Fruit fly (Drosophila melanogaster) whole organism, embryonic: Measurements from ENCODE around the gene CG31213.
A peak's percentile ranks its signal among the peaks of the same experiment; 100 is the strongest.

Source experiments
- B-H1 ChIP-seq: fragments of 200-800 bp; sonication (Bioruptor generic); IDR thresholded peaks from 3 replicates; pipeline ENCODE4 v1.3.6; 2022; ENCODE audit warnings: missing biosample characterization, missing genetic modification characterization
- BEAF-32 ChIP-seq: fragments of 200-800 bp; sonication (Bioruptor generic); optimal IDR thresholded peaks from 3 replicates; lab custom pipeline; 2017; ENCODE audit warnings: missing biosample characterization, missing genetic modification characterization, mild to moderate bottlenecking, moderate library complexity, missing genetic modification reagents
- Bteb2 ChIP-seq: fragments of 200-800 bp; sonication (Bioruptor generic); optimal IDR thresholded peaks from 2 replicates; lab custom pipeline; 2016; ENCODE audit warnings: missing biosample characterization, missing genetic modification characterization
- CG10979 ChIP-seq: fragments of 200-800 bp; sonication (Bioruptor generic); optimal IDR thresholded peaks from 2 replicates; lab custom pipeline; 2018; ENCODE audit warnings: missing biosample characterization, mild to moderate bottlenecking, missing genetic modification characterization, moderate library complexity
- CG11504 ChIP-seq: fragments of 200-800 bp; sonication (Bioruptor generic); optimal IDR thresholded peaks from 3 replicates; lab custom pipeline; 2019; ENCODE audit warnings: missing biosample characterization, mild to moderate bottlenecking, missing genetic modification characterization, moderate library complexity
- CG13123 ChIP-seq: fragments of 200-800 bp; sonication (Bioruptor generic); optimal IDR thresholded peaks from 2 replicates; lab custom pipeline; 2016; ENCODE audit warnings: missing biosample characterization, missing genetic modification characterization
- CG15073 ChIP-seq: fragments of 200-800 bp; sonication (Bioruptor generic); optimal IDR thresholded peaks from 2 replicates; lab custom pipeline; 2016; ENCODE audit warnings: missing biosample characterization, missing genetic modification characterization
- CG15479 ChIP-seq: fragments of 200-800 bp; sonication (Bioruptor generic); optimal IDR thresholded peaks from 3 replicates; lab custom pipeline; 2019; ENCODE audit warnings: missing biosample characterization, mild to moderate bottlenecking, missing genetic modification characterization, moderate library complexity
- CG1647 ChIP-seq: fragments of 200-800 bp; sonication (Bioruptor generic); optimal IDR thresholded peaks from 3 replicates; lab custom pipeline; 2016; ENCODE audit warnings: missing biosample characterization, missing genetic modification characterization
- CG18619 ChIP-seq: fragments of 200-800 bp; sonication (Bioruptor generic); optimal IDR thresholded peaks from 3 replicates; lab custom pipeline; 2017; ENCODE audit warnings: missing biosample characterization, mild to moderate bottlenecking, missing genetic modification characterization
- CG2875 ChIP-seq: fragments of 200-800 bp; sonication (Bioruptor generic); optimal IDR thresholded peaks from 2 replicates; lab custom pipeline; 2017; ENCODE audit warnings: missing biosample characterization, mild to moderate bottlenecking, missing genetic modification characterization, missing genetic modification reagents
- CG2889 ChIP-seq: fragments of 200-800 bp; sonication (Bioruptor generic); IDR thresholded peaks from 3 replicates; pipeline ENCODE4 v1.3.6; 2022; ENCODE audit warnings: missing biosample characterization, missing genetic modification characterization
- CG3163 ChIP-seq: fragments of 200-800 bp; sonication (Bioruptor generic); optimal IDR thresholded peaks from 3 replicates; lab custom pipeline; 2016; ENCODE audit warnings: missing biosample characterization, missing genetic modification characterization
- CG3995 ChIP-seq: fragments of 200-800 bp; sonication (Bioruptor generic); optimal IDR thresholded peaks from 3 replicates; lab custom pipeline; 2016; ENCODE audit warnings: missing biosample characterization, missing genetic modification characterization
- CG7556 ChIP-seq: fragments of 200-800 bp; sonication (Bioruptor generic); optimal IDR thresholded peaks from 2 replicates; lab custom pipeline; 2017; ENCODE audit warnings: missing biosample characterization, mild to moderate bottlenecking, missing genetic modification characterization
- CG7786 ChIP-seq: fragments of 200-800 bp; sonication (Bioruptor generic); optimal IDR thresholded peaks from 2 replicates; lab custom pipeline; 2016; ENCODE audit warnings: missing biosample characterization, missing genetic modification characterization
- Dip2 ChIP-seq: fragments of 200-800 bp; sonication (Bioruptor generic); IDR thresholded peaks from 2 replicates; pipeline ENCODE4 v1.3.6; 2022; ENCODE audit warnings: missing biosample characterization, missing genetic modification characterization
- Doc3 ChIP-seq: fragments of 200-800 bp; sonication (Bioruptor generic); IDR thresholded peaks from 3 replicates; pipeline ENCODE4 v1.3.6; 2022; ENCODE audit warnings: missing biosample characterization, missing genetic modification characterization; ENCODE audit not compliant: partially characterized antibody
- H2.0 ChIP-seq: fragments of 200-800 bp; sonication (Bioruptor generic); IDR thresholded peaks from 2 replicates; pipeline ENCODE4 v1.3.6; 2022; ENCODE audit warnings: missing biosample characterization, missing genetic modification characterization
- Hey ChIP-seq: fragments of 200-800 bp; sonication (Bioruptor generic); optimal IDR thresholded peaks from 3 replicates; lab custom pipeline; 2018; ENCODE audit warnings: missing biosample characterization, mild to moderate bottlenecking, missing genetic modification characterization
- HmgD ChIP-seq: fragments of 200-800 bp; sonication (Bioruptor generic); optimal IDR thresholded peaks from 3 replicates; lab custom pipeline; 2016; ENCODE audit warnings: missing biosample characterization, missing genetic modification characterization
- Hr39 ChIP-seq: fragments of >200 bp; optimal IDR thresholded peaks from 2 replicates; lab custom pipeline; 2017
- Jarid2 ChIP-seq: fragments of 200-800 bp; sonication (Bioruptor generic); optimal IDR thresholded peaks from 3 replicates; lab custom pipeline; 2017; ENCODE audit warnings: mild to moderate bottlenecking, missing biosample characterization, missing genetic modification reagents, missing genetic modification characterization
- Mrtf ChIP-seq: fragments of 200-800 bp; sonication (Bioruptor generic); IDR thresholded peaks from 3 replicates; pipeline ENCODE4 v1.3.6; 2022; ENCODE audit warnings: missing biosample characterization, missing genetic modification characterization
- Myb ChIP-seq: fragments of 200-800 bp; sonication (Bioruptor generic); optimal IDR thresholded peaks from 2 replicates; lab custom pipeline; 2016; ENCODE audit warnings: missing biosample characterization, missing genetic modification characterization
- Opbp ChIP-seq: fragments of 200-800 bp; sonication (Bioruptor generic); IDR thresholded peaks from 3 replicates; pipeline ENCODE4 v1.3.6; 2022; ENCODE audit warnings: missing biosample characterization, missing genetic modification characterization; ENCODE audit not compliant: partially characterized antibody
- Optix ChIP-seq: fragments of 200-800 bp; sonication (Bioruptor generic); IDR thresholded peaks from 3 replicates; pipeline ENCODE4 v1.3.6; 2022; ENCODE audit warnings: missing biosample characterization, missing genetic modification characterization
- Sox102F ChIP-seq: fragments of 200-800 bp; sonication (Bioruptor generic); optimal IDR thresholded peaks from 2 replicates; lab custom pipeline; 2018; ENCODE audit warnings: missing biosample characterization, mild to moderate bottlenecking, missing genetic modification characterization, moderate library complexity
- Tbp ChIP-seq: fragments of >200 bp; optimal IDR thresholded peaks from 2 replicates; lab custom pipeline; 2018; ENCODE audit warnings: missing biosample characterization, missing genetic modification characterization
- ab ChIP-seq: fragments of 200-800 bp; sonication (Bioruptor generic); optimal IDR thresholded peaks from 2 replicates; lab custom pipeline; 2016; ENCODE audit warnings: missing biosample characterization, missing genetic modification characterization
- bab2 ChIP-seq: fragments of 200-800 bp; sonication (Bioruptor generic); optimal IDR thresholded peaks from 2 replicates; lab custom pipeline; 2016; ENCODE audit warnings: missing biosample characterization, missing genetic modification characterization
- cato ChIP-seq: fragments of 200-800 bp; sonication (Bioruptor generic); optimal IDR thresholded peaks from 2 replicates; lab custom pipeline; 2016; ENCODE audit warnings: missing biosample characterization, missing genetic modification characterization, borderline replicate concordance
- crol ChIP-seq: fragments of 200-800 bp; sonication (Bioruptor generic); IDR thresholded peaks from 2 replicates; pipeline ENCODE4 v1.3.6; 2022; ENCODE audit warnings: missing biosample characterization, missing genetic modification characterization
- crp ChIP-seq, 2 experiments: fragments of 200-800 bp; sonication (Bioruptor generic); optimal IDR thresholded peaks; 2 replicates in 1 of 2; 3 replicates in 1 of 2; lab custom pipeline; 2017; ENCODE audit warnings: missing biosample characterization in 2 of 2, missing genetic modification characterization in 2 of 2, mild to moderate bottlenecking in 1 of 2, moderate library complexity in 1 of 2
- da ChIP-seq: fragments of 200-800 bp; sonication (Bioruptor generic); optimal IDR thresholded peaks from 2 replicates; lab custom pipeline; 2016; ENCODE audit warnings: missing biosample characterization, missing genetic modification characterization
- emc ChIP-seq: fragments of 200-800 bp; sonication (Bioruptor generic); optimal IDR thresholded peaks from 2 replicates; lab custom pipeline; 2016; ENCODE audit warnings: missing biosample characterization, missing genetic modification characterization
- fd3F ChIP-seq: fragments of 200-800 bp; sonication (Bioruptor generic); optimal IDR thresholded peaks from 2 replicates; lab custom pipeline; 2018; ENCODE audit warnings: missing biosample characterization, mild to moderate bottlenecking, missing genetic modification characterization, moderate library complexity
- h ChIP-seq: fragments of >200 bp; optimal IDR thresholded peaks from 2 replicates; lab custom pipeline; 2017
- hkb ChIP-seq, 2 experiments: fragments of 200-800 bp in 1 of 2; fragments of >200 bp in 1 of 2; sonication (Bioruptor generic) in 1 of 2; IDR thresholded peaks in 1 of 2; optimal IDR thresholded peaks in 1 of 2; 2 replicates each; pipeline versions ENCODE4 v1.3.6 to Lab custom; 2017 to 2022; ENCODE audit warnings: missing biosample characterization in 1 of 2, missing genetic modification characterization in 1 of 2
- insv ChIP-seq, 2 experiments: fragments of 200-800 bp; sonication (Bioruptor generic); optimal IDR thresholded peaks; 3 replicates each; lab custom pipeline; 2016 to 2018; ENCODE audit warnings: missing biosample characterization in 2 of 2, missing genetic modification characterization in 2 of 2
- lola ChIP-seq, 3 experiments: fragments of >200 bp in 2 of 3; fragments of 200-800 bp in 1 of 3; sonication (Bioruptor generic) in 1 of 3; optimal IDR thresholded peaks; 2 replicates each; lab custom pipeline; 2017 to 2019; ENCODE audit warnings: missing biosample characterization in 3 of 3, missing genetic modification characterization in 3 of 3, mild to moderate bottlenecking in 1 of 3, moderate library complexity in 1 of 3
- mirr ChIP-seq: fragments of 200-800 bp; sonication (Bioruptor generic); optimal IDR thresholded peaks from 3 replicates; lab custom pipeline; 2018; ENCODE audit warnings: missing biosample characterization, mild to moderate bottlenecking, missing genetic modification characterization
- org-1 ChIP-seq: fragments of 200-800 bp; sonication (Bioruptor generic); optimal IDR thresholded peaks from 2 replicates; lab custom pipeline; 2017; ENCODE audit warnings: missing biosample characterization, missing genetic modification characterization
- pros ChIP-seq: fragments of 200-800 bp; sonication (Bioruptor generic); optimal IDR thresholded peaks from 3 replicates; lab custom pipeline; 2019; ENCODE audit warnings: missing biosample characterization, mild to moderate bottlenecking, missing genetic modification characterization, moderate library complexity
- seq ChIP-seq: fragments of 200-800 bp; sonication (Bioruptor generic); IDR thresholded peaks from 2 replicates; pipeline ENCODE4 v1.3.6; 2022; ENCODE audit warnings: missing biosample characterization, missing genetic modification characterization
- sob ChIP-seq: fragments of 200-800 bp; sonication (Bioruptor generic); IDR thresholded peaks from 2 replicates; pipeline ENCODE4 v1.3.6; 2022; ENCODE audit warnings: missing biosample characterization, missing genetic modification characterization
- z ChIP-seq: fragments of 200-800 bp; sonication (Bioruptor generic); IDR thresholded peaks from 3 replicates; pipeline ENCODE4 v1.3.6; 2022; ENCODE audit warnings: missing biosample characterization, missing genetic modification characterization
- zen ChIP-seq: fragments of 200-800 bp; sonication (Bioruptor generic); optimal IDR thresholded peaks from 3 replicates; lab custom pipeline; 2018; ENCODE audit warnings: missing biosample characterization, mild to moderate bottlenecking, missing genetic modification characterization, moderate library complexity
- zfh2 ChIP-seq: fragments of 200-800 bp; sonication (Bioruptor generic); optimal IDR thresholded peaks from 2 replicates; lab custom pipeline; 2016; ENCODE audit warnings: missing biosample characterization, missing genetic modification characterization

Gene CG31213

DNA sequence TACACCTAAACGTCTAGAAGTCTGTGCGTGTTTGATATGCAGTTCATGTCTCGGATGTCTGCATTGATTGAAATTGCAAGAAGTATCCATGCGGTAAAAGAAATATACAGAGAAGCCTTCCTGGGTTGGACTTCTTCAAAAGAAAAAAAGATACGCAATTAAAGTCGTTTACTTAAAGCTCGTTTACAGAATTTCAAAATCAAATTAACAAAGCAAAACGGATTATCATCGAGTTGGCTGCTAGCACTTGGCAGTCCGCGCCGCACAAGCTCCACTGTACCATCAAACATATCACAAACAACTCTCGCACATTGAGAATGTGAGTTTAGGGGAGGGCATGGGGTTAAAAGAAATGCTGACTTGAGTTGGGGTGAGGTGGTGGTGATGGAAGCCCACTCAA is 25.7 kb downstream of the CG31213 start (continued):
- no peak for TF ChIP-seq Hey (tag; lab: Kevin White, UChicago)

DNA sequence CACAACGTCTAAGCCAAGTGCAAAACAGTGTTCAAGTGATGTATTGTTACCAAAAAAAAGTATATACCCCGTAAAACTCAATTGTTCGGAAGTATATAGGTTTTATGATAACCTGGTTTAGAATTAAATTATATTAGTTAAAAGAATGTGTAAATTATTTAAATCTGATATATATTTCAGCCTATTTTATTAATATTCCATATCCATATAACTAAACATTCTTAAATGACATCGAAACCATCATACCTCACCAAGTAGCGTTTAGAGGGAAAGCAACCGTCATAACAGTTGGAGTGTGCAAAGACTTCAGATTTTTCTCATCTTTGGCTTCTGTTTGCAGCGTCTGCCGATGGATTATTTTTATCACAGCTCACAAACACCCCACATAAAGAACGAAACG is 26.8 kb downstream of the CG31213 start:
- TF ChIP-seq ab (GFP tag; lab: Kevin White, UChicago), result no peak
- no peak for TF ChIP-seq emc (GFP tag; lab: Kevin White, UChicago)
- TF ChIP-seq CG15479, result peak; percentile 38
- no peak for TF ChIP-seq CG3995
- peak; percentile 61 for TF ChIP-seq CG18619 (GFP tag; lab: Kevin White, UChicago)
- peak; percentile 92 for TF ChIP-seq Sox102F (GFP tag; lab: Kevin White, UChicago)
- peak; percentile 66 for TF ChIP-seq org-1
- no peak for TF ChIP-seq Tbp (GFP tag; lab: Kevin White, UChicago)
- TF ChIP-seq CG2875 (GFP tag; lab: Kevin White, UChicago), result peak; percentile 61
- peak; percentile 90 for TF ChIP-seq CG11504 (tag; lab: Kevin White, UChicago)
- TF ChIP-seq CG2889 (GFP tag; lab: Robert Waterston, UW), result peak; percentile 48; the same call in 1 of the 3 replicates
- peak; percentile 63; the same call in 1 of the 3 replicates for TF ChIP-seq Mrtf
- TF ChIP-seq HmgD, result no peak
- no peak; the same call in 2 of the 3 replicates for TF ChIP-seq Optix
- peak; percentile 28 for TF ChIP-seq Jarid2 (GFP tag; lab: Kevin White, UChicago)
- TF ChIP-seq Doc3 (GFP tag; lab: Robert Waterston, UW), result no peak
- no peak for TF ChIP-seq da (GFP tag; lab: Kevin White, UChicago)
- no peak for TF ChIP-seq BEAF-32
- peak; percentile 21 for TF ChIP-seq CG15073 (GFP tag; lab: Kevin White, UChicago)
- peak; percentile 11 for TF ChIP-seq cato
- peak in 1 of 3 experiments; percentile 84 for TF ChIP-seq lola (GFP tag; optimal IDR thresholded peaks at IDR 0.05; lab: Kevin White, UChicago)
- peak; percentile 49; the same call in 1 of the 2 replicates for TF ChIP-seq crol (GFP tag; lab: Robert Waterston, UW)
- TF ChIP-seq Opbp, result no peak
- no peak for TF ChIP-seq Dip2
- TF ChIP-seq bab2 (GFP tag; lab: Kevin White, UChicago), result no peak
- no peak for TF ChIP-seq CG1647 (GFP tag; lab: Kevin White, UChicago)
- no peak for TF ChIP-seq h (lab: Kevin White, UChicago)
- TF ChIP-seq B-H1 (GFP tag; lab: Robert Waterston, UW), result peak; percentile 66
- TF ChIP-seq seq (GFP tag; lab: Robert Waterston, UW), result no peak
- no peak for TF ChIP-seq CG7786 (GFP tag; lab: Kevin White, UChicago)
- TF ChIP-seq CG13123, result peak; percentile 21
- no peak for TF ChIP-seq mirr (GFP tag; lab: Kevin White, UChicago)
- TF ChIP-seq pros (GFP tag; lab: Kevin White, UChicago), result no peak
- peak; percentile 91 for TF ChIP-seq zen (tag; lab: Kevin White, UChicago)
- no peak for TF ChIP-seq Hey (tag; lab: Kevin White, UChicago)
- peak; percentile 79 for TF ChIP-seq fd3F (GFP tag; lab: Kevin White, UChicago)
- no peak for TF ChIP-seq CG3163 (GFP tag; lab: Kevin White, UChicago)
- TF ChIP-seq CG7556 (GFP tag; lab: Kevin White, UChicago), result peak; percentile 77
- TF ChIP-seq z (GFP tag; lab: Robert Waterston, UW), result no peak
- peak; percentile 88 for TF ChIP-seq CG10979 (tag; lab: Kevin White, UChicago)
- TF ChIP-seq insv (GFP tag; optimal IDR thresholded peaks at IDR 0.05; lab: Kevin White, UChicago), result no peak
- no peak for TF ChIP-seq zfh2
- peak; percentile 39 for TF ChIP-seq Bteb2
- no peak for TF ChIP-seq Hr39
- TF ChIP-seq Myb (GFP tag; lab: Kevin White, UChicago), result no peak
- no peak for TF ChIP-seq hkb (optimal IDR thresholded peaks at IDR 0.05; lab: Kevin White, UChicago)
- peak; percentile 84 for TF ChIP-seq hkb (GFP tag; IDR thresholded peaks at IDR 0.05; lab: Robert Waterston, UW)
- peak; percentile 82 for TF ChIP-seq sob (GFP tag; lab: Robert Waterston, UW)
- TF ChIP-seq H2.0 (GFP tag; lab: Robert Waterston, UW), result peak; percentile 70
- no peak for TF ChIP-seq crp (GFP tag; optimal IDR thresholded peaks at IDR 0.05; lab: Kevin White, UChicago)
